Fruit fly (Drosophila melanogaster) whole organism, adult: Measurements from ENCODE around the gene CG31140.

Source experiments
- CG11617 ChIP-seq: fragments of 200-800 bp; sonication (Bioruptor generic); optimal IDR thresholded peaks from 2 replicates; lab custom pipeline; 2017; ENCODE audit warnings: mild to moderate bottlenecking, missing biosample characterization, missing genetic modification reagents, missing genetic modification characterization
- CG12768 ChIP-seq: fragments of 200-800 bp; sonication (Bioruptor generic); optimal IDR thresholded peaks from 2 replicates; lab custom pipeline; 2017; ENCODE audit warnings: missing biosample characterization, missing genetic modification characterization, mild to moderate bottlenecking, moderate library complexity, missing genetic modification reagents
- CG14711 ChIP-seq: fragments of 200-800 bp; sonication (Bioruptor generic); optimal IDR thresholded peaks from 2 replicates; lab custom pipeline; 2018; ENCODE audit warnings: missing biosample characterization, mild to moderate bottlenecking, missing genetic modification characterization, moderate library complexity
- CG1620 ChIP-seq: fragments of 200-800 bp; sonication (Bioruptor generic); optimal IDR thresholded peaks from 2 replicates; lab custom pipeline; 2016; ENCODE audit warnings: missing biosample characterization, missing genetic modification characterization
- CG33017 ChIP-seq: fragments of 200-800 bp; sonication (Bioruptor generic); optimal IDR thresholded peaks from 2 replicates; lab custom pipeline; 2018; ENCODE audit warnings: missing biosample characterization, mild to moderate bottlenecking, missing genetic modification characterization, moderate library complexity
- CG5204 ChIP-seq: fragments of 200-800 bp; sonication (Bioruptor generic); optimal IDR thresholded peaks from 2 replicates; lab custom pipeline; 2016; ENCODE audit warnings: missing biosample characterization, missing genetic modification characterization
- CG7045 ChIP-seq: fragments of 200-800 bp; sonication (Bioruptor generic); optimal IDR thresholded peaks from 2 replicates; lab custom pipeline; 2017; ENCODE audit warnings: missing biosample characterization, mild to moderate bottlenecking, missing genetic modification characterization
- CG7101 ChIP-seq: fragments of 200-800 bp; sonication (Bioruptor generic); optimal IDR thresholded peaks from 2 replicates; lab custom pipeline; 2018; ENCODE audit warnings: missing biosample characterization, mild to moderate bottlenecking, missing genetic modification characterization, moderate library complexity
- Clk ChIP-seq: fragments of 200-800 bp; sonication (Bioruptor generic); optimal IDR thresholded peaks from 2 replicates; lab custom pipeline; 2017; ENCODE audit warnings: missing biosample characterization, missing genetic modification characterization
- Crg-1 ChIP-seq: fragments of 200-800 bp; sonication (Bioruptor generic); optimal IDR thresholded peaks from 2 replicates; lab custom pipeline; 2016; ENCODE audit warnings: missing biosample characterization, missing genetic modification characterization
- Hr96 ChIP-seq: fragments of 200-800 bp; sonication (Bioruptor generic); optimal IDR thresholded peaks from 2 replicates; lab custom pipeline; 2016; ENCODE audit warnings: missing biosample characterization, missing genetic modification characterization
- Mnt ChIP-seq: fragments of 200-800 bp; sonication (Bioruptor generic); optimal IDR thresholded peaks from 2 replicates; lab custom pipeline; 2016; ENCODE audit warnings: missing biosample characterization, mild to moderate bottlenecking, missing genetic modification characterization
- bab1 ChIP-seq: fragments of 200-800 bp; sonication (Bioruptor generic); optimal IDR thresholded peaks from 3 replicates; lab custom pipeline; 2019; ENCODE audit warnings: missing biosample characterization, mild to moderate bottlenecking, missing genetic modification characterization, moderate library complexity
- cic ChIP-seq: fragments of 200-800 bp; sonication (Bioruptor generic); optimal IDR thresholded peaks from 2 replicates; lab custom pipeline; 2017; ENCODE audit warnings: missing biosample characterization, mild to moderate bottlenecking, missing genetic modification characterization, moderate library complexity
- cnc ChIP-seq, 2 experiments: fragments of >200 bp; optimal IDR thresholded peaks; 2 replicates each; lab custom pipeline; 2017
- kay ChIP-seq: fragments of 200-800 bp; sonication (Bioruptor generic); peaks from one replicate; lab custom pipeline; 2016; ENCODE audit warnings: missing biosample characterization, missing genetic modification characterization, borderline replicate concordance
- ovo ChIP-seq: fragments of 200-800 bp; sonication (Bioruptor generic); optimal IDR thresholded peaks from 2 replicates; lab custom pipeline; 2016; ENCODE audit warnings: missing biosample characterization, missing genetic modification characterization
- pad ChIP-seq: fragments of 200-800 bp; sonication (Bioruptor generic); optimal IDR thresholded peaks from 3 replicates; lab custom pipeline; 2017; ENCODE audit warnings: missing biosample characterization, missing genetic modification characterization, mild to moderate bottlenecking, moderate library complexity, missing genetic modification reagents
- tj ChIP-seq: fragments of 200-800 bp; sonication (Bioruptor generic); optimal IDR thresholded peaks from 3 replicates; lab custom pipeline; 2017; ENCODE audit warnings: missing biosample characterization, mild to moderate bottlenecking, missing genetic modification characterization, moderate library complexity
- toe ChIP-seq: fragments of 200-800 bp; sonication (Bioruptor generic); optimal IDR thresholded peaks from 2 replicates; lab custom pipeline; 2016; ENCODE audit warnings: missing biosample characterization, missing genetic modification characterization

The CG31140 gene

DNA sequence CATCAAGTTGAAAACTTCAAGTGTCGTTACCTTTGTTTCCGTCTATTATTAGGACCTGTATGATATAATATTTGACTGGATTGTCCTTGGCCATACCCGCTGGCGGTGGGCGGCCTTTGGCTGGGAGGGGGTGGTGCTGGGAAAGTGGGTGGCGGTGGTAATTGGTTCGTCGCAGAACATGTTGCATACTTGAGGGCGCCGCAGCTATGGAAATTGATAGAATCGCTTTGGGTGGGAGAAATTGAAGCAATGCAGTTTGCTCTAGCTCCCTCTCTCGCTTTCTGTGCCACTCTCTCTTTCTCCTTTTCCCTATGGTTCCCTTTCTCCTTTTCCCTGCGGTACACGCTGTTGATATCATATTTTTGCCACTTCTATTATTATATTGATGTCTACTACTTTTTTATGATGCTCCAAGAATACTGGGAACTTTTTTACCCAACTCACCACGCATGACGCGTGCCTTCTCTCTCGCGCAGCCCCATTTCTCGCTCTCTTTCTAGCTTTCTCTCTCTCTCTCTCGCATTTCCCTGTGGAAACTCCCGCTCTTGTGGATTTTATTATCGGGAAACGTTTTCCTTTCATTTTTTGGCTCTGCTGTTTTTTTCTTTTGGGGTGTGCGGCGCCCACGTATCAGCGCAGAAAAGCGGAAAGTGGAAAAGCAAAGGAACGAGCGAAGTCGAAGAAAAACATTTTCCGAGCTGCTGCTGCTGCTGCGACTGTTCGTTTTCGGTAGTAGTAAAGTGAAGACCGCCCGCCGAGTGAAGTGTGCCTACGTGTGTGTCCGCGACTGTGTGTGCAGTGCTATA is 2.1 kb downstream of the CG31140 start:
- TF ChIP-seq kay (GFP tag; lab: Kevin White, UChicago), result no peak
- TF ChIP-seq CG7045 (GFP tag; lab: Kevin White, UChicago), result no peak
- no peak for TF ChIP-seq cnc (optimal IDR thresholded peaks at IDR 0.05; lab: Kevin White, UChicago)
- TF ChIP-seq toe (GFP tag; lab: Kevin White, UChicago), result no peak
- no peak for TF ChIP-seq ovo (GFP tag; lab: Kevin White, UChicago)
- no peak for TF ChIP-seq CG7101 (tag; lab: Kevin White, UChicago)
- no peak for TF ChIP-seq bab1 (GFP tag; lab: Kevin White, UChicago)
- TF ChIP-seq CG14711 (tag; lab: Kevin White, UChicago), result no peak
- TF ChIP-seq Clk (GFP tag; lab: Kevin White, UChicago), result no peak
- no peak for TF ChIP-seq CG11617 (GFP tag; lab: Kevin White, UChicago)
- TF ChIP-seq CG1620, result no peak
- no peak for TF ChIP-seq CG12768 (GFP tag; lab: Kevin White, UChicago)
- no peak for TF ChIP-seq CG5204 (GFP tag; lab: Kevin White, UChicago)
- TF ChIP-seq tj, result no peak
- TF ChIP-seq CG33017 (tag; lab: Kevin White, UChicago), result no peak
- TF ChIP-seq cic (GFP tag; lab: Kevin White, UChicago), result no peak
- TF ChIP-seq Mnt (GFP tag; lab: Kevin White, UChicago), result no peak
- TF ChIP-seq Hr96 (GFP tag; lab: Kevin White, UChicago), result no peak
- no peak for TF ChIP-seq pad

DNA sequence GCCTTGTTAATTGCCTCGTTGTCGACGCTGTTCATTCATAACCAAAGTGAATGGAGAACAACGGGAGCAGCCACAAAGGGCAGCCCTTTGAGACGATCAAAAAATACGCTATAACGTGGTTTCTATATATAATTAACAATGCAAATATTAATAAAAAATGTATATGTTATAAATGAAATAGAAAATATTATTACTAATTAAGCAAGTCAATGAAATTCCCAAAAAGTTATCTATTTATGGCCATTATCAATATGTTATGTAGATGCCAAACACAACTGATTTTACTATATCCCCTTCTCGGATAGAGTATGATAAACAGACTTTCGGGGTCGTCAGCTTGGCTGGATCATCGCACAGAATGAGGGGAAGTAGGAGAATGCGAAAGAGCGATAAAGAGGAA is 6.5 kb downstream of the CG31140 start:
- TF ChIP-seq CG14711 (tag; lab: Kevin White, UChicago) (no peak), CG7101 (tag; lab: Kevin White, UChicago) (no peak), Crg-1 (GFP tag; lab: Kevin White, UChicago) (no peak), CG1620 (no peak), Mnt (GFP tag; lab: Kevin White, UChicago) (no peak), Hr96 (GFP tag; lab: Kevin White, UChicago) (no peak), Clk (GFP tag; lab: Kevin White, UChicago) (no peak), CG7045 (GFP tag; lab: Kevin White, UChicago) (no peak), tj (no peak), CG11617 (GFP tag; lab: Kevin White, UChicago) (no peak), kay (GFP tag; lab: Kevin White, UChicago) (no peak), cnc (optimal IDR thresholded peaks at IDR 0.05; lab: Kevin White, UChicago) (no peak), pad (no peak), bab1 (GFP tag; lab: Kevin White, UChicago) (no peak), CG12768 (GFP tag; lab: Kevin White, UChicago) (no peak)

DNA sequence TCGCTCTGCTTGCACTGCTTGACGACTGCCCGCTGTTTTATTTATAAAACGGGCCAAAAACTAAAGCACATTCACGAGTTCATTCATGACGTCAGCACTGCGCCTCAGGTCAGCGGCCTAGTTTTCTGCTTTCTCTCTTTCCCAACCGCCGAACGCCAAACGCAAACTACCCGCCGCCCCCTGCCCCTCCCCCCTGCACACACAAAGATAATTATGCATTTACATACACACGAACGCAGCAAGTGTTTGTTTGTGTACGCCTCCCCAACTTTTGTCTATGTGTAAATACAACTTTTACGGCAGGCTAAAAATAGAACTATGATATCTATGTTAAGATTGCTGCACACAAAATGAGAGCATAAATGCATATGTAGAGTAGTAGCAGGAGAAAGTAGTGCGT is 8.2 kb downstream of the CG31140 start:
- TF ChIP-seq CG7045 (GFP tag; lab: Kevin White, UChicago) (no peak), ovo (GFP tag; lab: Kevin White, UChicago) (no peak), cic (GFP tag; lab: Kevin White, UChicago) (no peak)

DNA sequence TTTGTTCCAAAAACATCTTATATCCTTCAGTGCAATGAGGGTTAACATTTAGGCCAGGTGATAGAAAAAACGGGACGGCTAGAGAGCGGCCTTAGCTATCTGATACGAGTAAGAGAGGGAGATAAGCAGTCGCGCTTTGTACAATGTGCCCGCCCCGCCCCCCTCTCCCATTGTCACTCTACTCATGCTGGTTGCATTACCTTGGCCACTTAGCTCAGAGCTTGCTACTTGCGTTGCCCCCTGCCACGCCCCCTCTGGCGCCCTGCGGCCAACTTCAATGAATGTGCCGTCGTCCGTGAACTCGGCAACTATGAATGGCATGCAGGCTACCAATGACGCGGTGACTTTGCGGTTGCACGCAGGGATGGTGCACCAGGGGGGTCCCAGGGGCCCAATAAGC is 8.8 kb downstream of the CG31140 start:
- TF ChIP-seq Hr96 (GFP tag; lab: Kevin White, UChicago) (no peak), cnc (optimal IDR thresholded peaks at IDR 0.05; lab: Kevin White, UChicago) (no peak), CG12768 (GFP tag; lab: Kevin White, UChicago) (no peak), Crg-1 (GFP tag; lab: Kevin White, UChicago) (no peak), CG5204 (GFP tag; lab: Kevin White, UChicago) (no peak), CG11617 (GFP tag; lab: Kevin White, UChicago) (no peak), CG7101 (tag; lab: Kevin White, UChicago) (no peak), Clk (GFP tag; lab: Kevin White, UChicago) (no peak), cic (GFP tag; lab: Kevin White, UChicago) (no peak), kay (GFP tag; lab: Kevin White, UChicago) (no peak), ovo (GFP tag; lab: Kevin White, UChicago) (no peak), toe (GFP tag; lab: Kevin White, UChicago) (no peak), pad (no peak), CG1620 (no peak), CG7045 (GFP tag; lab: Kevin White, UChicago) (no peak), CG14711 (tag; lab: Kevin White, UChicago) (no peak), bab1 (GFP tag; lab: Kevin White, UChicago) (no peak), tj (no peak)

DNA sequence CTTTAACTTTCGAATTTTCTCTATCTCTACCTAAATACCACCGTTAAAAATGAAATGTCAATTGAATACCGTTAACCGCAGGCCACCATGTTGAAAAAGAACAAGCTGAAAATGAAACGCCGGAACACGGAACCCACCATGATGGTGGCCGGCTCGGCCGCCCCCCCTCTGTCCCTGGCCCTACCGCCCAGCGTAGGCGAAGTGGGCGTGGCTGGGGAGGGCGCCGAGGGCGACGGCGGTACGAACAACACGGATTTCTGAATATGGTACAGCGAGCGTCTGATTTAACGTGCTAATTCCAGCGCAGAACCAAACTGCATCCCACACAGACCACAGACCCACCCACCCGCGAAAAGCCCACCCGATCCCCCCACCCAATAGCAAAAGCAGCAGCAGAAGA is 18.7 kb downstream of the CG31140 start:
- TF ChIP-seq Clk (GFP tag; lab: Kevin White, UChicago) (no peak), ovo (GFP tag; lab: Kevin White, UChicago) (no peak), toe (GFP tag; lab: Kevin White, UChicago) (no peak), pad (no peak), Crg-1 (GFP tag; lab: Kevin White, UChicago) (no peak), kay (GFP tag; lab: Kevin White, UChicago) (no peak), tj (no peak), CG7101 (tag; lab: Kevin White, UChicago) (no peak), CG12768 (GFP tag; lab: Kevin White, UChicago) (no peak), CG33017 (tag; lab: Kevin White, UChicago) (no peak), CG14711 (tag; lab: Kevin White, UChicago) (no peak), CG11617 (GFP tag; lab: Kevin White, UChicago) (no peak), CG5204 (GFP tag; lab: Kevin White, UChicago) (no peak)
